Fruit fly (Drosophila melanogaster) whole organism, pupa: Measurements from ENCODE around the gene fog.
A peak's percentile ranks its signal among the peaks of the same experiment; 100 is the strongest.

ENCODE experiments used
- CG10348 ChIP-seq: fragments of 200-800 bp; sonication (Bioruptor generic); IDR thresholded peaks from 2 replicates; pipeline ENCODE4 v1.3.6; 2022; ENCODE audit warnings: missing biosample characterization, missing genetic modification characterization
- CG12605 ChIP-seq: fragments of 200-800 bp; sonication (Bioruptor generic); IDR thresholded peaks from 2 replicates; pipeline ENCODE4 v1.3.6; 2022; ENCODE audit warnings: missing biosample characterization, missing genetic modification characterization
- CG13204 ChIP-seq: fragments of 200-800 bp; sonication (Bioruptor generic); optimal IDR thresholded peaks from 2 replicates; lab custom pipeline; 2018; ENCODE audit warnings: missing biosample characterization, mild to moderate bottlenecking, missing genetic modification characterization, moderate library complexity
- CG14655 ChIP-seq: fragments of 200-800 bp; sonication (Bioruptor generic); optimal IDR thresholded peaks from 3 replicates; lab custom pipeline; 2017; ENCODE audit warnings: mild to moderate bottlenecking, missing biosample characterization, missing genetic modification reagents, missing genetic modification characterization
- CG15710 ChIP-seq: fragments of 200-800 bp; sonication (Bioruptor generic); optimal IDR thresholded peaks from 2 replicates; lab custom pipeline; 2018; ENCODE audit warnings: missing biosample characterization, mild to moderate bottlenecking, missing genetic modification characterization, moderate library complexity
- CG17806 ChIP-seq: fragments of 200-800 bp; sonication (Bioruptor generic); optimal IDR thresholded peaks from 2 replicates; lab custom pipeline; 2018; ENCODE audit warnings: missing biosample characterization, mild to moderate bottlenecking, missing genetic modification characterization, moderate library complexity
- CG32121 ChIP-seq: fragments of 200-800 bp; sonication (Bioruptor generic); IDR thresholded peaks from 2 replicates; pipeline ENCODE4 v1.3.6; 2022; ENCODE audit warnings: missing biosample characterization, missing genetic modification characterization
- CG34367 ChIP-seq: fragments of 200-800 bp; sonication (Bioruptor generic); optimal IDR thresholded peaks from 2 replicates; lab custom pipeline; 2018; ENCODE audit warnings: missing biosample characterization, mild to moderate bottlenecking, missing genetic modification characterization
- CG4496 ChIP-seq: fragments of 200-800 bp; sonication (Bioruptor generic); IDR thresholded peaks from 3 replicates; pipeline ENCODE4 v1.3.6; 2022; ENCODE audit warnings: missing biosample characterization, missing genetic modification characterization
- CG8159 ChIP-seq: fragments of 200-800 bp; sonication (Bioruptor generic); optimal IDR thresholded peaks from 3 replicates; lab custom pipeline; 2018; ENCODE audit warnings: missing biosample characterization, mild to moderate bottlenecking, missing genetic modification characterization, moderate library complexity
- CG8301 ChIP-seq: fragments of 200-800 bp; sonication (Bioruptor generic); optimal IDR thresholded peaks from 2 replicates; lab custom pipeline; 2018; ENCODE audit warnings: missing biosample characterization, mild to moderate bottlenecking, missing genetic modification characterization
- CG9948 ChIP-seq: fragments of 200-800 bp; sonication (Bioruptor generic); optimal IDR thresholded peaks from 2 replicates; lab custom pipeline; 2018; ENCODE audit warnings: missing biosample characterization, mild to moderate bottlenecking, missing genetic modification characterization, moderate library complexity
- D1 ChIP-seq: fragments of 200-800 bp; sonication (Bioruptor generic); optimal IDR thresholded peaks from 2 replicates; lab custom pipeline; 2018; ENCODE audit warnings: missing biosample characterization, mild to moderate bottlenecking, missing genetic modification characterization, moderate library complexity
- EcR ChIP-seq: fragments of 200-800 bp; sonication (Bioruptor generic); optimal IDR thresholded peaks from 3 replicates; lab custom pipeline; 2019; ENCODE audit warnings: missing biosample characterization, missing genetic modification characterization, mild to moderate bottlenecking, moderate library complexity, missing genetic modification reagents
- Ets98B ChIP-seq: fragments of 200-800 bp; sonication (Bioruptor generic); IDR thresholded peaks from 2 replicates; pipeline ENCODE4 v1.3.6; 2022; ENCODE audit warnings: missing biosample characterization, missing genetic modification characterization
- Pif1A ChIP-seq: fragments of 200-800 bp; sonication (Bioruptor generic); optimal IDR thresholded peaks from 3 replicates; lab custom pipeline; 2016; ENCODE audit warnings: missing biosample characterization, missing genetic modification characterization
- Pif1B ChIP-seq: fragments of 200-800 bp; sonication (Bioruptor generic); optimal IDR thresholded peaks from 3 replicates; lab custom pipeline; 2016; ENCODE audit warnings: missing biosample characterization, missing genetic modification characterization
- Snoo ChIP-seq: fragments of 200-800 bp; sonication (Bioruptor generic); optimal IDR thresholded peaks from 3 replicates; lab custom pipeline; 2017; ENCODE audit warnings: missing biosample characterization, mild to moderate bottlenecking, missing genetic modification characterization, inconsistent platforms
- fd96Ca ChIP-seq: fragments of 200-800 bp; sonication (Bioruptor generic); IDR thresholded peaks from 3 replicates; pipeline ENCODE4 v1.3.6; 2022; ENCODE audit warnings: missing biosample characterization, missing genetic modification characterization
- gl ChIP-seq: fragments of 200-800 bp; sonication (Bioruptor generic); optimal IDR thresholded peaks from 2 replicates; lab custom pipeline; 2018; ENCODE audit warnings: missing biosample characterization, mild to moderate bottlenecking, missing genetic modification characterization
- rn ChIP-seq: fragments of 200-800 bp; sonication (Bioruptor generic); IDR thresholded peaks from 2 replicates; pipeline ENCODE4 v1.3.6; 2022; ENCODE audit warnings: missing biosample characterization, missing genetic modification characterization

Gene fog

DNA sequence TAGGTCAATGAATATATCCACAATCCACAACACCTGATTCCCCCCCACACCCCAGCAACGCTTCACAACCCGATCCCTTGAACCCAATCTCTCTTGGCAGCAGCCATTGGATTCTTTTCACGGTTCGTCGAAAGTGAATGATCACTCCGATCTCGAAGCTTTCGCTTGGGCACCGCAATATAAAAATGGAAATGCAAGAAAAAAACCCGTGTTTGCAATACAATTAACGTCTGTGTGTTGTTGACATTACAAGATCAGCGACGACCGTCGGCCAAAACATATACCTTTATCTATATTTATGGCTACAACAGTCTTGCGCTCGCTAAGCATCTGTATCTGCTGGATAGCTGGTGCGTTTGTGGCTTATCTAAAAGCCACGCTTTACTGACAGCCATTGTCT lies 17.7 kb downstream of the fog start:
- TF ChIP-seq CG13204 (GFP tag; lab: Kevin White, UChicago) (no peak), CG15710 (tag; lab: Kevin White, UChicago) (no peak), Pif1A (GFP tag; lab: Kevin White, UChicago) (peak; percentile 33), CG8301 (tag; lab: Kevin White, UChicago) (no peak), gl (tag; lab: Kevin White, UChicago) (peak; percentile 4), fd96Ca (GFP tag; lab: Robert Waterston, UW) (no peak), Ets98B (no peak), CG32121 (GFP tag; lab: Robert Waterston, UW) (no peak), D1 (no peak), CG34367 (no peak), EcR (GFP tag; lab: Kevin White, UChicago) (peak; percentile 9), CG4496 (GFP tag; lab: Robert Waterston, UW) (no peak), CG14655 (GFP tag; lab: Kevin White, UChicago) (no peak), CG8159 (tag; lab: Kevin White, UChicago) (no peak), Pif1B (GFP tag; lab: Kevin White, UChicago) (no peak), CG12605 (GFP tag; lab: Robert Waterston, UW) (no peak), CG17806 (no peak)

- TF ChIP-seq CG32121 (GFP tag; lab: Robert Waterston, UW) (no peak), CG17806 (no peak), CG13204 (GFP tag; lab: Kevin White, UChicago) (no peak), CG10348 (GFP tag; lab: Robert Waterston, UW) (no peak), CG34367 (no peak), CG8301 (tag; lab: Kevin White, UChicago) (no peak), Snoo (tag; lab: Kevin White, UChicago) (no peak), Pif1A (GFP tag; lab: Kevin White, UChicago) (no peak), Ets98B (no peak)
Measured at dm6 chrX:22836438-22836837, 18.6 kb downstream of the fog start.

DNA sequence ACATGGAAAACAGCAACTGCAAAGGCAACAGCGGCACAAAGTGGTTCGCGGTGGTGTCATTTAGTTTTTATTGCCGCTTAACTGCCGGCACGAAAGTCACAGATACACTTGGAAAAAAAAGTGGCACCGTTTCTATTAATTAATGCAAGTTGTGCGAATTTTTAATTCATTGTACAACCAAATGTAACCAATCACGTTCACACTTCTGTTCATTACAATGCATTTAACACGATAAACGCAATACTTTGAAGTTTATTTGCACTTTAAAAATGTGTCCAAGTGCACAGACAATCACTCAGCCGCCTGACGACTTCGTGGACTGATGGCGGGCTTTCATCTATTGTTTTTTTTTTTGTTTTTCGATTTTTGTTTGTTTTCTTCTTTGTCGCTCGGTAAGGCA lies 21.5 kb downstream of the fog start:
- no peak for TF ChIP-seq EcR (GFP tag; lab: Kevin White, UChicago)
- peak; percentile 83 for TF ChIP-seq CG8301 (tag; lab: Kevin White, UChicago)
- TF ChIP-seq fd96Ca (GFP tag; lab: Robert Waterston, UW): peak; percentile 92
- peak; percentile 84 for TF ChIP-seq Pif1A (GFP tag; lab: Kevin White, UChicago)
- TF ChIP-seq CG12605 (GFP tag; lab: Robert Waterston, UW): peak; percentile 71
- TF ChIP-seq CG9948 (tag; lab: Kevin White, UChicago): peak; percentile 82
- peak; percentile 83 for TF ChIP-seq CG14655 (GFP tag; lab: Kevin White, UChicago)
- peak; percentile 68 for TF ChIP-seq CG8159 (tag; lab: Kevin White, UChicago)
- peak; percentile 11 for TF ChIP-seq gl (tag; lab: Kevin White, UChicago)
- TF ChIP-seq D1: no peak
- peak; percentile 81 for TF ChIP-seq CG15710 (tag; lab: Kevin White, UChicago)
- peak; percentile 90 for TF ChIP-seq CG32121 (GFP tag; lab: Robert Waterston, UW)
- peak; percentile 80 for TF ChIP-seq rn (GFP tag; lab: Robert Waterston, UW)
- TF ChIP-seq CG4496 (GFP tag; lab: Robert Waterston, UW): peak; percentile 95
- TF ChIP-seq Ets98B: peak; percentile 89
- peak; percentile 83 for TF ChIP-seq CG34367
- TF ChIP-seq Snoo (tag; lab: Kevin White, UChicago): peak; percentile 41
- peak; percentile 78 for TF ChIP-seq Pif1B (GFP tag; lab: Kevin White, UChicago)
- peak; percentile 63 for TF ChIP-seq CG13204 (GFP tag; lab: Kevin White, UChicago)
- peak; percentile 48; the same call in 1 of the 2 replicates for TF ChIP-seq CG10348 (GFP tag; lab: Robert Waterston, UW)
- TF ChIP-seq CG17806: peak; percentile 65
- TF ChIP-seq, all 21 proteins: peak for 19

dm6 chrX:22832099-22832498 lies 22.9 kb downstream of the fog start, which contains the start of gene CG42346:
Gene CG42346, plus strand, starts transcription at chrX:22832399.
- TF ChIP-seq EcR (GFP tag; lab: Kevin White, UChicago): no peak
- TF ChIP-seq Ets98B: no peak
- no peak for TF ChIP-seq gl (tag; lab: Kevin White, UChicago)
- TF ChIP-seq CG34367: no peak
- no peak for TF ChIP-seq Pif1A (GFP tag; lab: Kevin White, UChicago)
- no peak for TF ChIP-seq CG9948 (tag; lab: Kevin White, UChicago)
- no peak for TF ChIP-seq CG8159 (tag; lab: Kevin White, UChicago)
- TF ChIP-seq D1: no peak
- TF ChIP-seq CG12605 (GFP tag; lab: Robert Waterston, UW): no peak
- TF ChIP-seq CG13204 (GFP tag; lab: Kevin White, UChicago): no peak
- no peak for TF ChIP-seq CG15710 (tag; lab: Kevin White, UChicago)
- TF ChIP-seq Snoo (tag; lab: Kevin White, UChicago): no peak
- TF ChIP-seq CG17806: no peak
- no peak for TF ChIP-seq rn (GFP tag; lab: Robert Waterston, UW)
- TF ChIP-seq fd96Ca (GFP tag; lab: Robert Waterston, UW): no peak
- TF ChIP-seq CG32121 (GFP tag; lab: Robert Waterston, UW): no peak

DNA sequence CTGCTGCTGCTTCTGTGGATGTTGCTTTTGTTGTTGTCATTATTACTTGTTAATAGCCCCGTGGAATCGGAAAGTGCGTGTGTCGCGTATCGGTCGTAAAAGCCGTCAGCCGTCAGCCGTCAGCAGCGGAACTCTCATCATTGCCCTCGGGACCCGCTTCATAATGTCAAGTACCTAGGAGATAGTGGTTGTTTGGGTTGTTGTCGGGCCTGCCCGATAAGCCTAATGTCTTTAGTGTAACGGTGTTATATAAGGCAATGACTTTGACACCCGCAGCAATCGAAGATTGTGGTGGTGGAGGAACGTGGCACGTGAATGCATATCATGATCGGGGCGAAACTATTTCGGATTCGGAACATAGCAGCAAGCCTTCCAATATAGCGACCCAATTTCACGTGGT lies 24.5 kb downstream of the fog start:
- TF ChIP-seq CG9948 (tag; lab: Kevin White, UChicago) (no peak), EcR (GFP tag; lab: Kevin White, UChicago) (peak; percentile 6), CG8301 (tag; lab: Kevin White, UChicago) (no peak), CG4496 (GFP tag; lab: Robert Waterston, UW) (no peak)

DNA sequence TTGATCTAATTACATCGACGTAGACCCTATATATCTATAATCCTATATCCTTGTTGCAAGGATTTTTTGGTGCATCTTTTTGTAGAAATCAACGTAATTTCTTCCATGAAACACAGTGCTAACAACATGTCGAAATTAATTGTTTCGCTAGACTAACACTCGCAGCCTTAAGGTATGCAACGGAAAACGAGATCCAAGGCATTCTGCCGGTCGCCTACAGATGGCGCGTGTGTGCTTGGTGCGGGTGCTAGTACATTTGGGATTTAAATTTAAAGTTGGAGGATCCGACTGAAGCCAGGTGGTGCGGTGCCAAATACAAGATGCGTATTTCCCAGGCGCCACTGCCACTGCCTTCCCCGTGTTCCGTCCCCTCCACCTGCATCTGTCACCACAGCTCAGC lies 30.3 kb downstream of the fog start:
- no peak for TF ChIP-seq gl (tag; lab: Kevin White, UChicago)
- TF ChIP-seq D1: peak; percentile 3
- TF ChIP-seq, all 21 proteins: peak for 1
